Fruit fly (Drosophila melanogaster): ENCODE data around the gene promL.

The promL gene

DNA sequence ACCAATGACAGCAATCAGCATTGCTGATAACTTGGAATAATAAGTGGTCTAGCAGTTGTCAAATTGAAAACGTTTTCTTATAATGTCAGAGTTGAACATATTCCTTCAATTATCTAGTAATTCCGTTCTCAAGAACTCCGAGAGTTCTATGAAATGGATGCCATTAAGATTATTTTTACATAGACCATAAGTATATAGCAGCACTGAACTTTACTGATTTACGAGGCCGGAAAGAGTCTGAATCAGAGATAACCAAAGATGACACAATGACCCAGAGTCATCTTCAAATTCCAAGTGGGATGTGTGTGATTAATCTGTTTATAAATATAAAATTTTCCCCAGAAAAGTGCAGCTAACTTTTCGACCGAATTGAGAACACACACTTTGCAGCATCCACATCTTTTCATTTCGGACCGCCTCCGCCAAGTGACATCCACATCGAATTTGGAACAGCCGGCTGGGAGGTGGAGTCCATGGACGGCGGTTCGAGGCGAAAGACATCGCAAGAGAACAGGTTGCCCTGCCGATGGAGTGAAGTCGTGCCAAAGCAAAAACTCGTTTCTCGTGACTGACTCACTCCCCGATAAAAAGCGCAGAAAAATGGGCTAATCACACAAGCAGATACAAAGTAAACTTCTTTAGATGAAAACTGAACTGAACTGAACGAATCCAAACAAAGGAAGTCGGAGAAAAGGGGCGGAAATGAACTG is 2.4 kb downstream of the promL start:
- no peak for TF ChIP-seq bab1 (GFP tag; optimal IDR thresholded peaks at IDR 0.05)
- no peak for TF ChIP-seq cic (GFP tag; optimal IDR thresholded peaks at IDR 0.05)
- TF ChIP-seq CG14711 (tag; optimal IDR thresholded peaks at IDR 0.05) = no peak
- TF ChIP-seq Hr96 (GFP tag; optimal IDR thresholded peaks at IDR 0.05) = no peak
- no peak for TF ChIP-seq ovo (GFP tag; optimal IDR thresholded peaks at IDR 0.05)
- no peak for TF ChIP-seq CG12768 (GFP tag; optimal IDR thresholded peaks at IDR 0.05)
- TF ChIP-seq cnc (optimal IDR thresholded peaks at IDR 0.05) = no peak
- no peak for TF ChIP-seq CG33017 (tag; optimal IDR thresholded peaks at IDR 0.05)
- no peak for TF ChIP-seq CG7045 (GFP tag; optimal IDR thresholded peaks at IDR 0.05)

DNA sequence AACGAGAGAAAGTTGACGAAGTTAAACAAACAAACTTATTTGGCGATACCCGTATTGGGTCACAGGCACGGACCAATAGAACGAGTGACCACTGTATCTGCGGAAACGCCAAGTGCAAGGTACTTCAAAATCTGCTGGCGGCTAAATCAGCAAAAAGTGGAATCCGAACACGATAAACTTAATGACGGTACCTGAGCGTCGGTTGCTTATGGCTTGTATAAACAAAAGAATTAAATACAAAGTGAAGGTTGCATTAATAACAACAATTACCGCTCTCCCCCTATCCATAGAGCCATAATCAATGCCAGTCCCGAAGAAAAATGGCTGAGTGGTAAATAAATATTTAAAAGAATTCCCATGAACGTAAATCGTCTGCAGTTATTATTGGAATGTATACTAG is 3.0 kb downstream of the promL start:
- TF ChIP-seq CG12768 (GFP tag; optimal IDR thresholded peaks at IDR 0.05) (no peak), CG33017 (tag; optimal IDR thresholded peaks at IDR 0.05) (no peak), tj (GFP tag; optimal IDR thresholded peaks at IDR 0.05) (peak; percentile 96), CG7101 (tag; optimal IDR thresholded peaks at IDR 0.05) (no peak), cic (GFP tag; optimal IDR thresholded peaks at IDR 0.05) (peak; percentile 4), Clk (GFP tag; optimal IDR thresholded peaks at IDR 0.05) (no peak), kay (GFP tag; ENCODE audit: borderline replicate concordance) (no peak), pad (GFP tag; optimal IDR thresholded peaks at IDR 0.05) (no peak)

dm6 chr3L:3122688-3123316 is 4.7 kb downstream of the promL start:
- TF ChIP-seq Hr96 (GFP tag; optimal IDR thresholded peaks at IDR 0.05) = no peak

DNA sequence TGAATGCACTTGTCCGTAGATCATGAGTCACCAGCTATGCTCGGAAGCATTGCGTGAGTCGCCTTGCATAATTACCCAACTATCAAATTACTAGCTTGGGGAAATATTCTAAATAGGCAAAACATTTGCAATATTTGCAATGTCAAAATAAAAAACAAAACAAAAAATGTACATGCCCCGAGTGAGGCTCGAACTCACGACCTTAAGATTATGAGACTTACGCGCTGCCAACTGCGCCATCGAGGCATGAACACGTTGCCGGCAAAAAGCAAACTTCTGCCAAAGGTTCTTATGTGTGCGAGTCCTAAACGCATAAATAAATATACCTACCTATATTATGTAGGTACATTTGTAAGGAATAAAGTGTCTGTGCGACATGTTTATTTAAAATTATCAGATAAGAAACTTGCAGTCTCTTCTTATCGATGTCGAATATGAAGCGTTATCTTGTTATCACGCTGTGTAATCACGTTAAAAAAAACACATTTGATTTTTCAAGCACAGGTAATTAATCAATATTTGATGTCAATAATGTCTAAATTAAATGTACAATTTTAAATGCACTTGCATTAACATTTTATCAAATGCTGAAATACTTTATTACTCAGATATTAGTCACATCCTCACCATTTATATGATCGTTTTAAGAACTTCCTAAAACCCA is 5.6 kb downstream of the promL start:
- TF ChIP-seq kay (GFP tag; ENCODE audit: borderline replicate concordance) = peak; percentile 91
- TF ChIP-seq cic (GFP tag; optimal IDR thresholded peaks at IDR 0.05) = no peak

DNA sequence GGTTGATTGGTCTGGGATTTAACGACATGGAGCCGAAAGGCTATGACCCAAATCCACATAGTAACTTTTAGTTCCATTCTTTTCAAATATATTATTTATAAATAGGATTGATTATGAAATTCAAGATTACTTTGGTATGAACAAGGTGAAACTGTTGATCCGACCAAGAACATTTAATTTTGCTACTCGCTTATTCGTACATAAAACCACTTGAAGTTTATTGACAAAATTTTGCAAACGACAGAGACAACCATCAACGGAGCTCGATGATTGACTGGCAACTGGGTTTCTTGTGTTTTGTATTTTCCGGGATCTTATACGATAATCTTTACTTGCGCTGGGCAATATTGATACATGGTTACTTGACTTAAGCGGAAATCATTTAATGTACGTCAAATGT is 13.2 kb downstream of the promL start, which contains the start of gene CG45067:
Gene CG45067 (minus strand): TSS at position 101 of the 400 bp plus-strand sequence.
- no peak for TF ChIP-seq tj (GFP tag; optimal IDR thresholded peaks at IDR 0.05)
- no peak for TF ChIP-seq CG7045 (GFP tag; optimal IDR thresholded peaks at IDR 0.05)
- no peak for TF ChIP-seq CG14711 (tag; optimal IDR thresholded peaks at IDR 0.05)
- no peak for TF ChIP-seq toe (GFP tag; optimal IDR thresholded peaks at IDR 0.05)
- TF ChIP-seq bab1 (GFP tag; optimal IDR thresholded peaks at IDR 0.05) = no peak
- no peak for TF ChIP-seq cic (GFP tag; optimal IDR thresholded peaks at IDR 0.05)
- no peak for TF ChIP-seq CG11617 (GFP tag; optimal IDR thresholded peaks at IDR 0.05)
- TF ChIP-seq Mnt (GFP tag; optimal IDR thresholded peaks at IDR 0.05) = no peak
- no peak for TF ChIP-seq cnc (optimal IDR thresholded peaks at IDR 0.05)
- no peak for TF ChIP-seq Hr96 (GFP tag; optimal IDR thresholded peaks at IDR 0.05)
- TF ChIP-seq ovo (GFP tag; optimal IDR thresholded peaks at IDR 0.05) = no peak
- no peak for TF ChIP-seq CG12768 (GFP tag; optimal IDR thresholded peaks at IDR 0.05)
- no peak for TF ChIP-seq CG1620 (GFP tag; optimal IDR thresholded peaks at IDR 0.05)
- TF ChIP-seq CG5204 (GFP tag; optimal IDR thresholded peaks at IDR 0.05) = no peak

DNA sequence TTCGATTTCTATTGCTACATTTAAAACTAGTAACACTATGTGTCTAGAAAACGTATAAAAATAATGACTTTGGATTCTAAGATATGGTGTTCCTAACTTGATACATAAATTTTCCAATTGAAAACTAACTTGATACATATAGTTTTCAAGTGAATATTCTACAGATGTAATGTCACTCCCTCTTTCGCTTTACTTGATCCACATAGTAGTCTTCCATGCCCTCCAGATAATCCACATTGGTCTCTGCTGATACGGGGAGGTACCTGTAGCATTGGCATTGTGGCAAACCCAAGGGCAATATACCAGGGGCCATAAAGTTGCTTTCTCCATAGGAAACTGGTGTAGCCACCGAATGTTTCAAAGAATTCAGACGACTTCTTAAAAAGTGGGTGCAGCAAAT is 16.4 kb downstream of the promL start, which contains the start of gene CG45066:
Gene CG45066 (minus strand): TSS at position 101 of the 400 bp plus-strand sequence.
- no peak for TF ChIP-seq tj (GFP tag; optimal IDR thresholded peaks at IDR 0.05)
- no peak for TF ChIP-seq Mnt (GFP tag; optimal IDR thresholded peaks at IDR 0.05)
- TF ChIP-seq toe (GFP tag; optimal IDR thresholded peaks at IDR 0.05) = no peak
- TF ChIP-seq CG33017 (tag; optimal IDR thresholded peaks at IDR 0.05) = no peak
- TF ChIP-seq CG1620 (GFP tag; optimal IDR thresholded peaks at IDR 0.05) = no peak
- TF ChIP-seq Hr96 (GFP tag; optimal IDR thresholded peaks at IDR 0.05) = no peak
- no peak for TF ChIP-seq CG7101 (tag; optimal IDR thresholded peaks at IDR 0.05)
- no peak for TF ChIP-seq cnc (optimal IDR thresholded peaks at IDR 0.05)
- no peak for TF ChIP-seq Clk (GFP tag; optimal IDR thresholded peaks at IDR 0.05)
- TF ChIP-seq CG5204 (GFP tag; optimal IDR thresholded peaks at IDR 0.05) = no peak

DNA sequence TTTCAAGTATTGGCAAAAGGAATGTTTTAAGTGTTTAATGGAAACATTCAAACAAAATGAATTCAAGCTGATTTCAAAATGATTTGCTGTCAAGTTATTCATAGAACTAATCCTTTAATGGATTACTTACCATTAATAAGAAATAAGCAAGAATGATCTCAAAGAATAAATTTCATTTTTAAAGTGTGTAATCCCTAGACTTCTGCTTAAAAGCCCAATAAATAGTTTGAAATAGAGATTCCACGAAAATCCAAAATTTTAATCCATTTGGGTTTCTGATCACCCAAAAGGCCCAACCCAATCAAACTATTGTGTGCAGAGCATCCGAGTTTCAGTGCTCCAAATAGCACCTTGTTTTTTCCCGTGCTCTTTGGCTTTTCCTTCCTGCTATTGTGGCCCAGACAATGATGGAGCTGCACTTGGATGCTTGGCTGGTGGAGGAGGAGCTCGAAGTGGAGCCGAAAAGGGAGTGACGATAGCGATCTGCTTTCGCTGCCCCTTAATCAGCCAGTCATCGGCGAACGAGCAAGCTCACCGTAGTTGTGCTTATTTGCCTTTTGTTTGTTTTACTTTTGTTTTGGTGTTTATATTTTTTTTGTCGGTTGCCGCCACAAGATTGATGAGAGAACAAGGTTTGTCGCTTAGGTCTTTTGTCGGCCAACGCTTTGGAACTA is 18.0 kb downstream of the promL start:
- no peak for TF ChIP-seq tj (GFP tag; optimal IDR thresholded peaks at IDR 0.05)
- no peak for TF ChIP-seq Clk (GFP tag; optimal IDR thresholded peaks at IDR 0.05)
- TF ChIP-seq CG7045 (GFP tag; optimal IDR thresholded peaks at IDR 0.05) = no peak
- no peak for TF ChIP-seq cnc (optimal IDR thresholded peaks at IDR 0.05)
- TF ChIP-seq Hr96 (GFP tag; optimal IDR thresholded peaks at IDR 0.05) = no peak
- TF ChIP-seq Mnt (GFP tag; optimal IDR thresholded peaks at IDR 0.05) = no peak
- TF ChIP-seq CG12768 (GFP tag; optimal IDR thresholded peaks at IDR 0.05) = no peak
- TF ChIP-seq CG33017 (tag; optimal IDR thresholded peaks at IDR 0.05) = no peak
- no peak for TF ChIP-seq CG5204 (GFP tag; optimal IDR thresholded peaks at IDR 0.05)
- no peak for TF ChIP-seq CG7101 (tag; optimal IDR thresholded peaks at IDR 0.05)
- TF ChIP-seq kay (GFP tag; ENCODE audit: borderline replicate concordance) = no peak
- TF ChIP-seq toe (GFP tag; optimal IDR thresholded peaks at IDR 0.05) = no peak
- no peak for TF ChIP-seq CG14711 (tag; optimal IDR thresholded peaks at IDR 0.05)

Data from whole organism, adult.